Fruit fly (Drosophila melanogaster): ENCODE results near the gene beag.
A peak's percentile ranks its signal among the peaks of the same experiment; 100 is the strongest.

dm6 chr3R:9030750-9031128 lies 34.1 kb downstream of the beag start:
- TF ChIP-seq CG7101 (tag; optimal IDR thresholded peaks at IDR 0.05) (no peak), Clk (GFP tag; optimal IDR thresholded peaks at IDR 0.05) (no peak), kay (GFP tag; ENCODE audit: borderline replicate concordance) (peak; percentile 98), pad (GFP tag; optimal IDR thresholded peaks at IDR 0.05) (no peak), toe (GFP tag; optimal IDR thresholded peaks at IDR 0.05) (no peak), Hr96 (GFP tag; optimal IDR thresholded peaks at IDR 0.05) (no peak), ovo (GFP tag; optimal IDR thresholded peaks at IDR 0.05) (no peak)

Measured in whole organism, adult.